Worm (Caenorhabditis elegans) whole organism, midembryonic: ENCODE measurements around the gene Y51H7C.1.

Source experiments
- T22C8.4 ChIP-seq: fragments of 200-800 bp; sonication (Bioruptor generic); IDR thresholded peaks from 2 replicates; pipeline ENCODE4 v1.3.6; 2022; ENCODE audit warnings: missing genetic modification characterization, missing compliant biosample characterization
- flt-1 ChIP-seq: fragments of 200-800 bp; sonication (Bioruptor generic); IDR thresholded peaks from 2 replicates; pipeline ENCODE4 v1.3.6; 2022; ENCODE audit warnings: missing genetic modification characterization, missing compliant biosample characterization
- med-1 ChIP-seq: sonication (generic microtip); optimal IDR thresholded peaks from 2 replicates; lab custom pipeline; 2017; ENCODE audit warnings: missing genetic modification characterization, mild to moderate bottlenecking, missing compliant biosample characterization, antibody characterized with exemption, missing genetic modification reagents; ENCODE audit not compliant: insufficient read depth
- tab-1 ChIP-seq: fragments of 200-800 bp; sonication (Bioruptor generic); IDR thresholded peaks from 2 replicates; pipeline ENCODE4 v1.3.6; 2022; ENCODE audit warnings: missing genetic modification characterization, missing compliant biosample characterization

ce11 chrII:1503663-1504062, 36.1 kb downstream of the Y51H7C.1 start:
- TF ChIP-seq tab-1 (GFP tag; lab: Robert Waterston, UW) (no peak), flt-1 (GFP tag; lab: Robert Waterston, UW) (no peak), T22C8.4 (GFP tag; lab: Robert Waterston, UW) (no peak), med-1 (no peak)
